Worm (Caenorhabditis elegans) whole organism, late embryonic: ENCODE results near the gene F01D5.1.

ENCODE experiments used
- C08G9.2 ChIP-seq: sonication (generic microtip); optimal IDR thresholded peaks from 2 replicates; lab custom pipeline; 2016; ENCODE audit warnings: mild to moderate bottlenecking, missing genetic modification characterization, moderate library complexity, missing compliant biosample characterization
- C38D4.7 ChIP-seq: fragments of 200-800 bp; sonication (Bioruptor generic); optimal IDR thresholded peaks from 2 replicates; lab custom pipeline; 2018; ENCODE audit warnings: mild to moderate bottlenecking, missing genetic modification characterization, moderate library complexity, missing compliant biosample characterization
- F13H6.1 ChIP-seq: sonication (generic microtip); optimal IDR thresholded peaks from 2 replicates; lab custom pipeline; 2016; ENCODE audit warnings: missing genetic modification characterization, missing compliant biosample characterization
- K02D7.2 ChIP-seq: sonication (generic microtip); optimal IDR thresholded peaks from 2 replicates; lab custom pipeline; 2017; ENCODE audit warnings: mild to moderate bottlenecking, missing genetic modification characterization, missing compliant biosample characterization
- K09A11.1 ChIP-seq: sonication (generic microtip); optimal IDR thresholded peaks from 2 replicates; lab custom pipeline; 2017; ENCODE audit warnings: antibody characterized with exemption, mild to moderate bottlenecking, missing genetic modification characterization, missing compliant biosample characterization; ENCODE audit not compliant: insufficient read depth
- Y22D7AL.16 ChIP-seq: sonication (generic microtip); optimal IDR thresholded peaks from 2 replicates; lab custom pipeline; 2016; ENCODE audit warnings: missing genetic modification characterization, missing compliant biosample characterization
- ceh-14 ChIP-seq: sonication (generic microtip); optimal IDR thresholded peaks from 2 replicates; lab custom pipeline; 2016; ENCODE audit warnings: missing genotype, missing genetic modification characterization, missing compliant biosample characterization
- ceh-18 ChIP-seq: sonication (generic microtip); optimal IDR thresholded peaks from 2 replicates; lab custom pipeline; 2016; ENCODE audit warnings: missing genetic modification characterization, missing compliant biosample characterization
- ceh-2 ChIP-seq: sonication (generic microtip); optimal IDR thresholded peaks from 2 replicates; lab custom pipeline; 2016; ENCODE audit warnings: missing genotype, missing genetic modification characterization, missing compliant biosample characterization
- ceh-22 ChIP-seq: sonication (generic microtip); optimal IDR thresholded peaks from 2 replicates; lab custom pipeline; 2017; ENCODE audit warnings: missing biosample characterization, missing genetic modification characterization
- ceh-24 ChIP-seq: sonication (generic microtip); optimal IDR thresholded peaks from 2 replicates; lab custom pipeline; 2016; ENCODE audit warnings: mild to moderate bottlenecking, missing genetic modification characterization, missing compliant biosample characterization
- ceh-30 ChIP-seq: fragments of 150-350 bp; optimal IDR thresholded peaks from 2 replicates; lab custom pipeline; 2014; ENCODE audit warnings: missing biosample characterization, missing genetic modification characterization
- ceh-31 ChIP-seq: sonication (generic microtip); optimal IDR thresholded peaks from 2 replicates; lab custom pipeline; 2016; ENCODE audit warnings: missing genetic modification characterization, missing compliant biosample characterization
- ceh-34 ChIP-seq: sonication (generic microtip); optimal IDR thresholded peaks from 2 replicates; lab custom pipeline; 2016; ENCODE audit warnings: mild to moderate bottlenecking, missing genetic modification characterization, missing compliant biosample characterization
- ceh-48 ChIP-seq: sonication (generic microtip); optimal IDR thresholded peaks from 2 replicates; lab custom pipeline; 2016; ENCODE audit warnings: missing genetic modification characterization, inconsistent platforms, missing compliant biosample characterization
- ceh-9 ChIP-seq: sonication (generic microtip); optimal IDR thresholded peaks from 2 replicates; lab custom pipeline; 2016; ENCODE audit warnings: mild to moderate bottlenecking, missing genetic modification characterization, inconsistent platforms, missing compliant biosample characterization
- che-1 ChIP-seq: sonication (generic microtip); optimal IDR thresholded peaks from 2 replicates; lab custom pipeline; 2016; ENCODE audit warnings: mild to moderate bottlenecking, missing genetic modification characterization, missing compliant biosample characterization
- dmd-4 ChIP-seq: sonication (generic microtip); optimal IDR thresholded peaks from 2 replicates; lab custom pipeline; 2016; ENCODE audit warnings: borderline replicate concordance, missing genetic modification characterization, missing compliant biosample characterization
- dve-1 ChIP-seq: sonication (generic microtip); optimal IDR thresholded peaks from 2 replicates; lab custom pipeline; 2017; ENCODE audit warnings: antibody characterized with exemption, mild to moderate bottlenecking, missing genetic modification characterization, missing compliant biosample characterization
- elt-2 ChIP-seq: sonication (generic microtip); optimal IDR thresholded peaks from 2 replicates; lab custom pipeline; 2016; ENCODE audit warnings: missing genetic modification reagents, missing genetic modification characterization, missing compliant biosample characterization
- ets-4 ChIP-seq: sonication (generic microtip); optimal IDR thresholded peaks from 2 replicates; lab custom pipeline; 2016; ENCODE audit warnings: missing genetic modification characterization, missing compliant biosample characterization
- fax-1 ChIP-seq: sonication (generic microtip); optimal IDR thresholded peaks from 2 replicates; lab custom pipeline; 2016; ENCODE audit warnings: missing genotype, missing genetic modification characterization, missing compliant biosample characterization
- fkh-10 ChIP-seq: fragments of 150-350 bp; optimal IDR thresholded peaks from 2 replicates; lab custom pipeline; 2014; ENCODE audit warnings: missing biosample characterization, missing genetic modification reagents, missing genetic modification characterization
- fkh-6 ChIP-seq: sonication (generic microtip); optimal IDR thresholded peaks from 2 replicates; lab custom pipeline; 2016; ENCODE audit warnings: missing genetic modification characterization, missing compliant biosample characterization
- gmeb-2 ChIP-seq: sonication (generic microtip); optimal IDR thresholded peaks from 2 replicates; lab custom pipeline; 2016; ENCODE audit warnings: missing genetic modification characterization, inconsistent platforms, missing compliant biosample characterization
- hlh-15 ChIP-seq: sonication (generic microtip); optimal IDR thresholded peaks from 2 replicates; lab custom pipeline; 2016; ENCODE audit warnings: missing genetic modification characterization, missing compliant biosample characterization
- hlh-30 ChIP-seq: sonication (generic microtip); optimal IDR thresholded peaks from 2 replicates; lab custom pipeline; 2017; ENCODE audit warnings: antibody characterized with exemption, missing genetic modification characterization, missing compliant biosample characterization; ENCODE audit not compliant: insufficient read depth
- hlh-8 ChIP-seq: sonication (generic microtip); optimal IDR thresholded peaks from 2 replicates; lab custom pipeline; 2016; ENCODE audit warnings: missing genotype, missing genetic modification characterization, missing compliant biosample characterization
- lim-6 ChIP-seq: sonication (generic microtip); optimal IDR thresholded peaks from 2 replicates; lab custom pipeline; 2016; ENCODE audit warnings: missing genetic modification characterization, missing compliant biosample characterization
- lin-11 ChIP-seq: fragments of 200-800 bp; sonication (Bioruptor generic); optimal IDR thresholded peaks from 2 replicates; lab custom pipeline; 2018; ENCODE audit warnings: mild to moderate bottlenecking, missing genetic modification characterization, missing compliant biosample characterization
- madf-2 ChIP-seq: sonication (generic microtip); optimal IDR thresholded peaks from 2 replicates; lab custom pipeline; 2017; ENCODE audit warnings: missing genetic modification characterization, missing compliant biosample characterization
- mec-3 ChIP-seq: sonication (generic microtip); optimal IDR thresholded peaks from 2 replicates; lab custom pipeline; 2016; ENCODE audit warnings: borderline replicate concordance, missing genetic modification characterization, missing compliant biosample characterization
- nhr-11 ChIP-seq: fragments of 150-350 bp; optimal IDR thresholded peaks from 2 replicates; lab custom pipeline; 2014; ENCODE audit warnings: missing biosample characterization, missing genetic modification characterization
- nhr-232 ChIP-seq: sonication (generic microtip); optimal IDR thresholded peaks from 2 replicates; lab custom pipeline; 2016; ENCODE audit warnings: missing genetic modification characterization, missing compliant biosample characterization
- npax-4 ChIP-seq: sonication (generic microtip); optimal IDR thresholded peaks from 2 replicates; lab custom pipeline; 2016; ENCODE audit warnings: missing genetic modification characterization, missing compliant biosample characterization
- pag-3 ChIP-seq: sonication (generic microtip); optimal IDR thresholded peaks from 2 replicates; lab custom pipeline; 2016; ENCODE audit warnings: missing compliant biosample characterization, missing genetic modification characterization, borderline replicate concordance
- pha-2 ChIP-seq: sonication (generic microtip); optimal IDR thresholded peaks from 2 replicates; lab custom pipeline; 2017; ENCODE audit warnings: mild to moderate bottlenecking, missing genetic modification characterization, missing compliant biosample characterization
- pha-4 ChIP-seq: fragments of 150-350 bp; optimal IDR thresholded peaks from 2 replicates; lab custom pipeline; 2018; ENCODE audit warnings: missing biosample characterization, missing genetic modification reagents, missing genetic modification characterization
- pros-1 ChIP-seq: fragments of 150-350 bp; optimal IDR thresholded peaks from 2 replicates; lab custom pipeline; 2014; ENCODE audit warnings: missing biosample characterization, missing genetic modification reagents, missing genetic modification characterization
- ref-2 ChIP-seq: sonication (generic microtip); optimal IDR thresholded peaks from 2 replicates; lab custom pipeline; 2016; ENCODE audit warnings: missing genetic modification characterization, missing compliant biosample characterization
- rnt-1 ChIP-seq: sonication (generic microtip); optimal IDR thresholded peaks from 2 replicates; lab custom pipeline; 2016; ENCODE audit warnings: missing genetic modification characterization, missing compliant biosample characterization
- syd-9 ChIP-seq: sonication (generic microtip); optimal IDR thresholded peaks from 2 replicates; lab custom pipeline; 2016; ENCODE audit warnings: mild to moderate bottlenecking, missing genetic modification characterization, moderate library complexity, missing compliant biosample characterization
- tbx-7 ChIP-seq: sonication (generic microtip); optimal IDR thresholded peaks from 2 replicates; lab custom pipeline; 2016; ENCODE audit warnings: missing genotype, missing genetic modification characterization, missing compliant biosample characterization
- ttx-3 ChIP-seq: sonication (generic microtip); optimal IDR thresholded peaks from 2 replicates; lab custom pipeline; 2016; ENCODE audit warnings: missing genetic modification reagents, missing genetic modification characterization, missing compliant biosample characterization
- unc-42 ChIP-seq: sonication (generic microtip); optimal IDR thresholded peaks from 2 replicates; lab custom pipeline; 2016; ENCODE audit warnings: missing genotype, missing genetic modification characterization, missing compliant biosample characterization
- unc-55 ChIP-seq: sonication (generic microtip); optimal IDR thresholded peaks from 2 replicates; lab custom pipeline; 2017; ENCODE audit warnings: missing biosample characterization, missing genetic modification reagents, missing genetic modification characterization
- ztf-16 ChIP-seq: sonication (generic microtip); optimal IDR thresholded peaks from 2 replicates; lab custom pipeline; 2017; ENCODE audit warnings: missing genetic modification characterization, missing compliant biosample characterization

The F01D5.1 gene

DNA sequence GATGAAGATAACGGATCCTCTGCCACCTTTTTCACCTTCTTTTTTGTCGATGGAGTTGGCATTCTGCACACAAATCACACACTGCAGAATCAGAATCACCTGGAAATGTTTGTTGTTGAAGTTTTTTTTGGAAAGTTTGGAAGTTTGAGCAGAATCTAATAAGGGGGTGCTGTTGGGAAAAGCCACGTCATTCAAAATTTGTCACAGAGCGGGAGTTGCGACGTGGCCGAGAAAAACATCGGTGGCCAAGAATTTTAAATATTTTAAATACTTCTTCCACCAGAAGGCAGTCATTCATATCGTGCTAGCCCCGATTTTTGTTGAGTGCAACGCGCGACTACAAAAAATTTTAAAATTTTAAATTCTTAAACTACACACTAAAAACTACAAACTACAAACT is 35.1 kb downstream of the F01D5.1 start, which contains the start of gene rpi-1:
TSS of gene rpi-1 (minus strand) at position 101 of the 400 bp plus-strand sequence.
- TF ChIP-seq ceh-34 (tag; lab: Kevin White, UChicago) (no peak), tbx-7 (tag; lab: Kevin White, UChicago) (no peak), dmd-4 (tag; lab: Kevin White, UChicago) (no peak), K09A11.1 (tag; lab: Kevin White, UChicago) (no peak)
- TF ChIP-seq, all 69 proteins: peak for 0

DNA sequence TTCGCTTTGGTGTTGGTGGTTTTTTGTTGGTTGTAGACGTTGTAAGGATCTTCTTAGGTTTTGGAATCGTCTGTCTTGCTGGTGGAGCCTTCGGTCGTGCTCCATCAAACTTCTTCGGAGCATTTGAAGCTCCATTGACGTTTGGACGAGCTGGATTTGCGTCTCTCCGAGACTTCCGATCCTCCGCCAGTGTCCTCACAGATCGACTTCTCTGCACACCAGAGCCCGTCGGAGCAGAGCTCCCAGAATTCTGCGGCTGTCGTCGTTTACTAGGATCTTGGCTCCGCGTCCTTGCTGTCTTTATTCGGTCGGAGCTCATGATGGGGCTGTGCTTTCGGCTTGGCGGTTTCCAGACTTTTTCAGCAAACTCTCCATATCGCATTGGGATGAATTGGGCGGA is 35.8 kb downstream of the F01D5.1 start:
- TF ChIP-seq pha-2 (tag; lab: Kevin White, UChicago) (no peak), pros-1 (no peak), F13H6.1 (no peak), ceh-31 (tag; lab: Kevin White, UChicago) (no peak), lim-6 (tag; lab: Kevin White, UChicago) (no peak), unc-42 (tag; lab: Kevin White, UChicago) (no peak), pag-3 (tag; lab: Kevin White, UChicago) (no peak), pha-4 (no peak), fkh-6 (no peak), dmd-4 (tag; lab: Kevin White, UChicago) (no peak), C08G9.2 (no peak), C38D4.7 (GFP tag; lab: Kevin White, UChicago) (no peak), elt-2 (no peak), rnt-1 (tag; lab: Kevin White, UChicago) (no peak), ceh-30 (tag; lab: Kevin White, UChicago) (no peak), mec-3 (no peak), nhr-232 (no peak), fax-1 (no peak), gmeb-2 (no peak)

DNA sequence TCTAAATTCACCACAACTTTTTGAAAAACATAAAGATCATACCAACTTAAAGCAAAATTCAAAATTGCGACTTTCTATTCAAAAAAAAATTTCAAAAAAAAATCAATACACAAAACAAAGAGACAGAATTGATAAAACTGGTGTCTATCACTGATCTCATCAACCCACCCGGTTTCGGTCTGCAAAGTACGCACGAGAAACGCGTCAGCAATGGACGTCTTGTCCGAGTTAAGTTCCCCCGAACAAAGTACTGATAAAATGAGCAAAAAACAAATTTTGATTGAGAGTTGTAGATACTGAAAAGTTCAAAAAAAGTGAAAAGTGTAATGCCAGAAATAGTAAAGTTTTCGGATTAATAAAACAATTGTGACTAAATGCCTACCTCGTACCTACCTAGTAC is 39.0 kb downstream of the F01D5.1 start:
- no peak for TF ChIP-seq nhr-11 (tag; lab: Kevin White, UChicago)
- no peak for TF ChIP-seq pag-3 (tag; lab: Kevin White, UChicago)
- no peak for TF ChIP-seq ztf-16 (tag; lab: Kevin White, UChicago)
- no peak for TF ChIP-seq fkh-10 (GFP tag; lab: Kevin White, UChicago)
- TF ChIP-seq ceh-30 (tag; lab: Kevin White, UChicago) = no peak
- TF ChIP-seq K02D7.2 (tag; lab: Kevin White, UChicago) = no peak
- no peak for TF ChIP-seq ceh-24
- no peak for TF ChIP-seq Y22D7AL.16
- no peak for TF ChIP-seq ets-4 (tag; lab: Kevin White, UChicago)
- no peak for TF ChIP-seq ceh-48
- TF ChIP-seq ceh-2 (tag; lab: Kevin White, UChicago) = no peak
- no peak for TF ChIP-seq unc-55 (GFP tag; lab: Kevin White, UChicago)
- no peak for TF ChIP-seq ceh-9
- TF ChIP-seq che-1 = no peak
- TF ChIP-seq K09A11.1 (tag; lab: Kevin White, UChicago) = no peak
- TF ChIP-seq ceh-18 (tag; lab: Kevin White, UChicago) = no peak
- TF ChIP-seq lim-6 (tag; lab: Kevin White, UChicago) = no peak
- no peak for TF ChIP-seq npax-4 (tag; lab: Kevin White, UChicago)
- no peak for TF ChIP-seq ttx-3 (tag; lab: Kevin White, UChicago)
- TF ChIP-seq dve-1 = no peak

DNA sequence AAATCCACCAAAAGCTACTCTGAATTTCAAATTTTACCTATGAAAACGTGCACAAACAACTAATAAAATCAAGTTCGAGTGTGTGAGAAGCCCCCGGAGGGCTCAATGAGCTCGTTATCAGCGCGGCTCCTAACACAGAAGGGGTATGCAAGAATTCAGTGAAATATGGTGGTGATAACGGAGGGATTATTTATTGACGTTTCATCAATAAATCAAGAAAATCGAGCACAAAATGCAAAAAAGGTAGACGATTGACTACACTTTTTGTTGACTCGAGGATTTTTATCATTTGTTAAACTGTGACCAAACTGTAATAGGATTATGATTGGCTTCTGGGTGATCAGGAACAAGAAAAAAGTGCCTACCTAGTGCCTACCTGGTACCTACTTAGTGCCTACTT is 39.9 kb downstream of the F01D5.1 start, which contains the start of gene zip-3:
TSS of gene zip-3 (minus strand) at position 21 of the 400 bp plus-strand sequence.
- TF ChIP-seq ceh-14 (tag; lab: Kevin White, UChicago) = no peak
- no peak for TF ChIP-seq ref-2
- no peak for TF ChIP-seq nhr-232
- no peak for TF ChIP-seq ceh-22
- TF ChIP-seq syd-9 = no peak
- no peak for TF ChIP-seq madf-2 (tag; lab: Kevin White, UChicago)
- TF ChIP-seq npax-4 (tag; lab: Kevin White, UChicago) = no peak
- no peak for TF ChIP-seq hlh-30 (tag; lab: Kevin White, UChicago)
- TF ChIP-seq K02D7.2 (tag; lab: Kevin White, UChicago) = no peak
- TF ChIP-seq unc-42 (tag; lab: Kevin White, UChicago) = no peak
- no peak for TF ChIP-seq hlh-8 (tag; lab: Kevin White, UChicago)
- TF ChIP-seq hlh-15 (tag; lab: Kevin White, UChicago) = no peak
- no peak for TF ChIP-seq lin-11 (tag; lab: Kevin White, UChicago)
